Fruit fly (Drosophila melanogaster): ENCODE data around the gene Alg14.

The Alg14 gene

dm6 chrX:15482236-15482660 lies 10.3 kb downstream of the Alg14 start, which contains the start of gene CG6340 (continued):
- TF ChIP-seq ash1 (GFP tag; optimal IDR thresholded peaks at IDR 0.05) (no peak), dmrt99B (tag; optimal IDR thresholded peaks at IDR 0.05) (no peak), h (optimal IDR thresholded peaks at IDR 0.05) (no peak), CG10543 (GFP tag; optimal IDR thresholded peaks at IDR 0.05) (no peak), NC2α (GFP tag; optimal IDR thresholded peaks at IDR 0.05) (no peak), wor (GFP tag; IDR thresholded peaks at IDR 0.05) (no peak), hb (GFP tag; IDR thresholded peaks at IDR 0.05; ENCODE audit: partially characterized antibody) (peak; percentile 59; the same call in 1 of the 3 replicates), crp (GFP tag; optimal IDR thresholded peaks at IDR 0.05) (peak in 1 of 2 experiments; percentile 8), zen (tag; optimal IDR thresholded peaks at IDR 0.05) (no peak), Pdp1 (GFP tag; optimal IDR thresholded peaks at IDR 0.05) (no peak), CG9727 (GFP tag; optimal IDR thresholded peaks at IDR 0.05) (no peak), Sry-δ (GFP tag; optimal IDR thresholded peaks at IDR 0.05) (peak; percentile 95), CG8924 (tag; optimal IDR thresholded peaks at IDR 0.05) (no peak), CG9876 (GFP tag; optimal IDR thresholded peaks at IDR 0.05) (no peak), CG1602 (GFP tag; optimal IDR thresholded peaks at IDR 0.05) (no peak), CG15073 (GFP tag; optimal IDR thresholded peaks at IDR 0.05) (no peak), Atf-2 (GFP tag; optimal IDR thresholded peaks at IDR 0.05) (no peak), ems (GFP tag; optimal IDR thresholded peaks at IDR 0.05) (no peak), ATbp (GFP tag; optimal IDR thresholded peaks at IDR 0.05) (no peak), nmo (GFP tag; optimal IDR thresholded peaks at IDR 0.05) (peak; percentile 21), CG8765 (GFP tag; IDR thresholded peaks at IDR 0.05) (no peak), CG12219 (GFP tag; optimal IDR thresholded peaks at IDR 0.05) (no peak), bsh (GFP tag; optimal IDR thresholded peaks at IDR 0.05) (no peak), Camta (GFP tag; optimal IDR thresholded peaks at IDR 0.05) (no peak), grau (tag; optimal IDR thresholded peaks at IDR 0.05) (no peak), CG17829 (tag; optimal IDR thresholded peaks at IDR 0.05) (no peak), CG7963 (GFP tag; IDR thresholded peaks at IDR 0.05; ENCODE audit: partially characterized antibody) (0 out of 3 replicates have a peak, but pooled peaks have one; percentile 41), CG4854 (GFP tag; optimal IDR thresholded peaks at IDR 0.05) (no peak), CG9932 (GFP tag; IDR thresholded peaks at IDR 0.05) (no peak), nau (GFP tag; optimal IDR thresholded peaks at IDR 0.05) (no peak), CG8290 (GFP tag; optimal IDR thresholded peaks at IDR 0.05) (no peak), CG8290 (tag; optimal IDR thresholded peaks at IDR 0.05) (no peak), CG3281 (GFP tag; optimal IDR thresholded peaks at IDR 0.05) (no peak), ab (GFP tag; optimal IDR thresholded peaks at IDR 0.05) (no peak), Fer3 (tag; optimal IDR thresholded peaks at IDR 0.05) (no peak), Nf-YB (GFP tag; optimal IDR thresholded peaks at IDR 0.05) (no peak), CG15011 (GFP tag; optimal IDR thresholded peaks at IDR 0.05) (no peak), CG13894 (tag; optimal IDR thresholded peaks at IDR 0.05) (no peak), al (GFP tag; IDR thresholded peaks at IDR 0.05) (no peak), pb (GFP tag; optimal IDR thresholded peaks at IDR 0.05) (no peak), Dip2 (GFP tag; IDR thresholded peaks at IDR 0.05) (no peak), danr (GFP tag; IDR thresholded peaks at IDR 0.05) (no peak), cas (GFP tag; IDR thresholded peaks at IDR 0.05) (no peak), CG8359 (GFP tag; optimal IDR thresholded peaks at IDR 0.05; ENCODE audit: borderline replicate concordance) (no peak), CG8281 (tag; optimal IDR thresholded peaks at IDR 0.05) (no peak), ase (GFP tag; IDR thresholded peaks at IDR 0.05) (no peak), Doc3 (GFP tag; IDR thresholded peaks at IDR 0.05; ENCODE audit: partially characterized antibody) (0 out of 3 replicates have a peak, but pooled peaks have one; percentile 41), CG32772 (GFP tag; IDR thresholded peaks at IDR 0.05) (0 out of 2 replicates have a peak, but pooled peaks have one; percentile 24), CG10654 (GFP tag; optimal IDR thresholded peaks at IDR 0.05) (no peak), yki (optimal IDR thresholded peaks at IDR 0.05) (no peak), CG42726 (GFP tag; IDR thresholded peaks at IDR 0.05; ENCODE audit: partially characterized antibody) (peak; percentile 53; the same call in 1 of the 2 replicates), CG7357 (GFP tag; IDR thresholded peaks at IDR 0.05) (no peak)
